Worm (Caenorhabditis elegans) whole organism, early embryonic: ENCODE measurements around the gene vha-19.
A peak's percentile ranks its signal among the peaks of the same experiment; 100 is the strongest.

ENCODE experiments used
- B0310.2 ChIP-seq: sonication (generic microtip); optimal IDR thresholded peaks from 2 replicates; lab custom pipeline; 2016; ENCODE audit warnings: mild to moderate bottlenecking, missing genetic modification characterization, missing compliant biosample characterization
- F13C5.2 ChIP-seq: sonication (generic microtip); optimal IDR thresholded peaks from 2 replicates; lab custom pipeline; 2017; ENCODE audit warnings: mild to moderate bottlenecking, missing genetic modification characterization, inconsistent platforms, missing compliant biosample characterization
- aly-1 ChIP-seq: sonication (generic microtip); optimal IDR thresholded peaks from 2 replicates; lab custom pipeline; 2016; ENCODE audit warnings: missing genetic modification characterization, missing compliant biosample characterization
- ama-1 ChIP-seq: fragments of 150-350 bp; optimal IDR thresholded peaks from 2 replicates; lab custom pipeline; 2014
- ceh-13 ChIP-seq: fragments of 200-800 bp; sonication (Bioruptor generic); optimal IDR thresholded peaks from 2 replicates; lab custom pipeline; 2018; ENCODE audit warnings: mild to moderate bottlenecking, missing genetic modification characterization, missing compliant biosample characterization
- ceh-36 ChIP-seq: sonication (generic microtip); optimal IDR thresholded peaks from 2 replicates; lab custom pipeline; 2016; ENCODE audit warnings: missing genetic modification characterization, inconsistent platforms, missing compliant biosample characterization
- ets-7 ChIP-seq: sonication (generic microtip); optimal IDR thresholded peaks from 2 replicates; lab custom pipeline; 2016; ENCODE audit warnings: missing genotype, missing genetic modification characterization, missing compliant biosample characterization
- flt-1 ChIP-seq: fragments of 200-800 bp; sonication (Bioruptor generic); IDR thresholded peaks from 2 replicates; pipeline ENCODE4 v1.3.6; 2022; ENCODE audit warnings: missing genetic modification characterization, missing compliant biosample characterization
- hmbx-1 ChIP-seq: sonication (generic microtip); optimal IDR thresholded peaks from 2 replicates; lab custom pipeline; 2016; ENCODE audit warnings: mild to moderate bottlenecking, missing genetic modification characterization, missing compliant biosample characterization
- hmg-4 ChIP-seq: fragments of 200-800 bp; sonication (Bioruptor generic); optimal IDR thresholded peaks from 2 replicates; lab custom pipeline; 2018; ENCODE audit warnings: mild to moderate bottlenecking, missing genetic modification characterization, missing compliant biosample characterization
- hnd-1 ChIP-seq: sonication (generic microtip); optimal IDR thresholded peaks from 2 replicates; lab custom pipeline; 2016; ENCODE audit warnings: missing genetic modification characterization, missing compliant biosample characterization
- pes-1 ChIP-seq: fragments of 200-800 bp; sonication (Bioruptor generic); IDR thresholded peaks from 2 replicates; pipeline ENCODE4 v1.3.6; 2022; ENCODE audit warnings: missing genetic modification reagents, missing genetic modification characterization, missing compliant biosample characterization
- scrt-1 ChIP-seq: fragments of 200-800 bp; sonication (Bioruptor generic); IDR thresholded peaks from 2 replicates; pipeline ENCODE4 v1.3.6; 2022; ENCODE audit warnings: missing genetic modification characterization, missing compliant biosample characterization
- sea-1 ChIP-seq: fragments of 200-800 bp; sonication (Bioruptor generic); conservative IDR thresholded peaks from 2 replicates; pipeline ENCODE4 v1.3.6; 2022; ENCODE audit warnings: missing genetic modification characterization, missing compliant biosample characterization
- tbx-11 ChIP-seq: fragments of 200-800 bp; sonication (Bioruptor generic); IDR thresholded peaks from 2 replicates; pipeline ENCODE4 v1.3.6; 2022; ENCODE audit warnings: missing genetic modification characterization, missing compliant biosample characterization
- tbx-37 ChIP-seq: fragments of 200-800 bp; sonication (Bioruptor generic); conservative IDR thresholded peaks from 2 replicates; pipeline ENCODE4 v1.3.6; 2022; ENCODE audit warnings: missing genetic modification reagents, missing genetic modification characterization, missing compliant biosample characterization
- tra-4 ChIP-seq: sonication (generic microtip); optimal IDR thresholded peaks from 2 replicates; lab custom pipeline; 2017; ENCODE audit warnings: missing genetic modification characterization, missing compliant biosample characterization

The vha-19 gene

ce11 chrIV:3348334-3348733 lies 20.7 kb upstream of the vha-19 start:
- TF ChIP-seq scrt-1 (GFP tag; lab: Robert Waterston, UW) (no peak), ama-1 (lab: Kevin White, UChicago) (no peak), ceh-36 (tag; lab: Kevin White, UChicago) (no peak), tbx-37 (GFP tag; lab: Robert Waterston, UW) (no peak), ceh-13 (no peak), tbx-11 (no peak), F13C5.2 (tag; lab: Kevin White, UChicago) (no peak), aly-1 (tag; lab: Kevin White, UChicago) (no peak), B0310.2 (no peak), hmg-4 (GFP tag; lab: Kevin White, UChicago) (no peak)

ce11 chrIV:3349977-3350580 lies 18.9 kb upstream of the vha-19 start, which contains the start of gene elks-1:
elks-1 (minus strand) TSS chrIV:3350027.
- TF ChIP-seq tbx-37 (GFP tag; lab: Robert Waterston, UW) (no peak), pes-1 (GFP tag; lab: Robert Waterston, UW) (no peak), F13C5.2 (tag; lab: Kevin White, UChicago) (peak; percentile 4), aly-1 (tag; lab: Kevin White, UChicago) (no peak), ceh-13 (no peak), ama-1 (lab: Kevin White, UChicago) (no peak), hnd-1 (tag; lab: Kevin White, UChicago) (no peak), ceh-36 (tag; lab: Kevin White, UChicago) (no peak), scrt-1 (GFP tag; lab: Robert Waterston, UW) (no peak), hmbx-1 (tag; lab: Kevin White, UChicago) (no peak), hmg-4 (GFP tag; lab: Kevin White, UChicago) (no peak), tbx-11 (no peak), B0310.2 (no peak), ets-7 (tag; lab: Kevin White, UChicago) (peak; percentile 70), sea-1 (GFP tag; lab: Robert Waterston, UW) (no peak), flt-1 (GFP tag; lab: Robert Waterston, UW) (peak; percentile 34; the same call in 1 of the 2 replicates), tra-4 (tag; lab: Kevin White, UChicago) (no peak)

- TF ChIP-seq hmbx-1 (tag; lab: Kevin White, UChicago) (no peak), tra-4 (tag; lab: Kevin White, UChicago) (no peak), tbx-37 (GFP tag; lab: Robert Waterston, UW) (no peak), ceh-36 (tag; lab: Kevin White, UChicago) (no peak)
Observed at ce11 chrIV:3352019-3352418, 17.0 kb upstream of the vha-19 start.

ce11 chrIV:3354757-3355156 lies 14.2 kb upstream of the vha-19 start, which contains the start of gene F42A6.1:
F42A6.1 (plus strand) TSS chrIV:3355057.
- no peak for TF ChIP-seq aly-1 (tag; lab: Kevin White, UChicago)
- no peak for TF ChIP-seq hnd-1 (tag; lab: Kevin White, UChicago)

ce11 chrIV:3363221-3363620 lies 5.8 kb upstream of the vha-19 start, which contains the start of gene Y55H10A.2:
Y55H10A.2 (plus strand) TSS chrIV:3363521.
- TF ChIP-seq sea-1 (GFP tag; lab: Robert Waterston, UW) (no peak), B0310.2 (no peak), F13C5.2 (tag; lab: Kevin White, UChicago) (no peak), ceh-36 (tag; lab: Kevin White, UChicago) (no peak), tbx-37 (GFP tag; lab: Robert Waterston, UW) (no peak), flt-1 (GFP tag; lab: Robert Waterston, UW) (no peak), hnd-1 (tag; lab: Kevin White, UChicago) (no peak)

ce11 chrIV:3363784-3364183 lies 5.2 kb upstream of the vha-19 start:
- TF ChIP-seq aly-1 (tag; lab: Kevin White, UChicago) (no peak), tra-4 (tag; lab: Kevin White, UChicago) (no peak), scrt-1 (GFP tag; lab: Robert Waterston, UW) (no peak), B0310.2 (no peak), hmg-4 (GFP tag; lab: Kevin White, UChicago) (no peak), tbx-11 (no peak)

- TF ChIP-seq F13C5.2 (tag; lab: Kevin White, UChicago), result no peak
- no peak for TF ChIP-seq tbx-11
- TF ChIP-seq ets-7 (tag; lab: Kevin White, UChicago), result no peak
- TF ChIP-seq tbx-37 (GFP tag; lab: Robert Waterston, UW), result no peak
- no peak for TF ChIP-seq scrt-1 (GFP tag; lab: Robert Waterston, UW)
- TF ChIP-seq hnd-1 (tag; lab: Kevin White, UChicago), result no peak
- TF ChIP-seq hmg-4 (GFP tag; lab: Kevin White, UChicago), result no peak
- no peak for TF ChIP-seq ceh-13
- TF ChIP-seq flt-1 (GFP tag; lab: Robert Waterston, UW), result no peak
- no peak for TF ChIP-seq sea-1 (GFP tag; lab: Robert Waterston, UW)
- TF ChIP-seq pes-1 (GFP tag; lab: Robert Waterston, UW), result no peak
- no peak for TF ChIP-seq tra-4 (tag; lab: Kevin White, UChicago)
- TF ChIP-seq hmbx-1 (tag; lab: Kevin White, UChicago), result no peak
- TF ChIP-seq aly-1 (tag; lab: Kevin White, UChicago), result no peak
- no peak for TF ChIP-seq B0310.2
- TF ChIP-seq ama-1 (lab: Kevin White, UChicago), result no peak
- no peak for TF ChIP-seq ceh-36 (tag; lab: Kevin White, UChicago)
Observed at ce11 chrIV:3373370-3373769, 4.4 kb downstream of the vha-19 start.
